Fruit fly (Drosophila melanogaster): ENCODE measurements around the gene CG11911.

- TF ChIP-seq CG33017 (tag; optimal IDR thresholded peaks at IDR 0.05), result no peak
- TF ChIP-seq CG11617 (GFP tag; optimal IDR thresholded peaks at IDR 0.05), result no peak
- TF ChIP-seq Clk (GFP tag; optimal IDR thresholded peaks at IDR 0.05), result no peak
- TF ChIP-seq Mnt (GFP tag; optimal IDR thresholded peaks at IDR 0.05), result no peak
- TF ChIP-seq CG14711 (tag; optimal IDR thresholded peaks at IDR 0.05), result no peak
These were observed 11.2 kb upstream of the CG11911 start, which contains the start of gene CG31921 for dm6 chr2L:332235-332634.

Measured in whole organism, adult.